Fruit fly (Drosophila melanogaster): Measurements from ENCODE around the gene TotE.

TotE gene

dm6 chr2L:19865539-19866068, 47.7 kb downstream of the TotE start (continued):
- TF ChIP-seq gcm2 (GFP tag; optimal IDR thresholded peaks at IDR 0.05) (peak; percentile 89), CG4854 (GFP tag; optimal IDR thresholded peaks at IDR 0.05) (peak; percentile 58), Poxn (GFP tag; IDR thresholded peaks at IDR 0.05) (peak; percentile 83), NK7.1 (GFP tag; optimal IDR thresholded peaks at IDR 0.05) (peak; percentile 82), bigmax (GFP tag; optimal IDR thresholded peaks at IDR 0.05) (no peak), tio (GFP tag; optimal IDR thresholded peaks at IDR 0.05) (peak; percentile 87), Vsx1 (GFP tag; optimal IDR thresholded peaks at IDR 0.05) (peak; percentile 92), Hr39 (optimal IDR thresholded peaks at IDR 0.05) (no peak), CG17612 (GFP tag; IDR thresholded peaks at IDR 0.05) (peak; percentile 89), h (optimal IDR thresholded peaks at IDR 0.05) (no peak), Sin3A (optimal IDR thresholded peaks at IDR 0.05) (no peak), Ptx1 (GFP tag; IDR thresholded peaks at IDR 0.05) (peak; percentile 90), dimm (GFP tag; IDR thresholded peaks at IDR 0.05) (peak; percentile 87), CG3847 (GFP tag; IDR thresholded peaks at IDR 0.05) (peak; percentile 95), Nf-YA (GFP tag; IDR thresholded peaks at IDR 0.05) (peak; percentile 89), ase (GFP tag; IDR thresholded peaks at IDR 0.05) (peak; percentile 92), Meics (GFP tag; optimal IDR thresholded peaks at IDR 0.05) (peak; percentile 92), CG10959 (GFP tag; IDR thresholded peaks at IDR 0.05) (peak; percentile 73), CG10543 (GFP tag; optimal IDR thresholded peaks at IDR 0.05) (peak; percentile 69), CG8478 (optimal IDR thresholded peaks at IDR 0.05) (no peak), CG4730 (GFP tag; IDR thresholded peaks at IDR 0.05) (peak; percentile 91), dati (GFP tag; IDR thresholded peaks at IDR 0.05) (peak; percentile 75), CG13624 (GFP tag; optimal IDR thresholded peaks at IDR 0.05) (peak; percentile 85), zen (tag; optimal IDR thresholded peaks at IDR 0.05) (peak; percentile 85), Mad (GFP tag; optimal IDR thresholded peaks at IDR 0.05) (peak; percentile 88), Nf-YC (tag; optimal IDR thresholded peaks at IDR 0.05) (peak; percentile 57), wor (GFP tag; IDR thresholded peaks at IDR 0.05) (peak; percentile 95), CG4282 (GFP tag; optimal IDR thresholded peaks at IDR 0.05) (peak; percentile 91), seq (GFP tag; IDR thresholded peaks at IDR 0.05) (peak; percentile 98), br (optimal IDR thresholded peaks at IDR 0.05) (no peak), en (GFP tag; optimal IDR thresholded peaks at IDR 0.05) (peak; percentile 96), Sox102F (GFP tag; optimal IDR thresholded peaks at IDR 0.05) (peak; percentile 98), CG14441 (GFP tag; IDR thresholded peaks at IDR 0.05) (peak; percentile 96), CG17328 (GFP tag; IDR thresholded peaks at IDR 0.05) (peak; percentile 98), Hr51 (GFP tag; optimal IDR thresholded peaks at IDR 0.05) (peak; percentile 96), CG32767 (GFP tag; IDR thresholded peaks at IDR 0.05) (peak; percentile 98), wdn (GFP tag; IDR thresholded peaks at IDR 0.05) (peak; percentile 96), CG4820 (GFP tag; optimal IDR thresholded peaks at IDR 0.05) (peak; percentile 87), Ada2b (GFP tag; IDR thresholded peaks at IDR 0.05) (peak; percentile 95), CG12769 (tag; optimal IDR thresholded peaks at IDR 0.05) (peak; percentile 97), sim (GFP tag; IDR thresholded peaks at IDR 0.05) (peak; percentile 65), B-H2 (GFP tag; optimal IDR thresholded peaks at IDR 0.05) (no peak), CG9932 (GFP tag; IDR thresholded peaks at IDR 0.05) (peak; percentile 95), sob (GFP tag; IDR thresholded peaks at IDR 0.05) (peak; percentile 95), NFAT (GFP tag; IDR thresholded peaks at IDR 0.05) (peak; percentile 93), Fer2 (tag; optimal IDR thresholded peaks at IDR 0.05) (peak; percentile 72), Fer1 (GFP tag; optimal IDR thresholded peaks at IDR 0.05) (peak; percentile 91), grn (GFP tag; optimal IDR thresholded peaks at IDR 0.05) (peak; percentile 73), CG10565 (GFP tag; optimal IDR thresholded peaks at IDR 0.05) (peak; percentile 19), H2.0 (GFP tag; IDR thresholded peaks at IDR 0.05) (peak; percentile 98), otp (GFP tag; IDR thresholded peaks at IDR 0.05) (peak; percentile 98), Max (GFP tag; optimal IDR thresholded peaks at IDR 0.05) (peak; percentile 20), hbn (GFP tag; IDR thresholded peaks at IDR 0.05; ENCODE audit: partially characterized antibody) (0 out of 2 replicates have a peak, but pooled peaks have one; percentile 29), gsb-n (tag; optimal IDR thresholded peaks at IDR 0.05) (peak; percentile 97)

All from whole organism, embryonic.